Worm (Caenorhabditis elegans): ENCODE measurements around the gene fbxa-182.

Gene fbxa-182

DNA sequence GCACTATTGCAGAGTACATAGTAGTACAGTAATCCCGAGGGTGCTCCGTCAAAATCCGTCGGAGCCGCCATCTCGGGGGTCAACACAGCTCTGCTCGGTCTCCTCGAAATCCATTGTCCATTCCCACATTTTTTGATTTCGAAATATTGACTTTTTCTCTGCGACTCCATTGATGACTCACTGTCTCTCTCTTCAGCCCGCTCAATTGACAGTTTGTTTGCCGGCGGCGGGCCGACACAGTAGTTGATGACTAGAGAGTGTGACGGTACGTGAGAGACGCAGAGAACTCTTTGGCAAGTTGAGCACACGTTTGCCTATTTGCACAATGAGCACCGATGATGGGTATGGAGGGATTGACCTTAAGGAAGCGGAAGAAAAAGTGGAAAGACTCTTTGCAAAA lies 42.3 kb upstream of the fbxa-182 start (continued):
- TF ChIP-seq sdz-12 (GFP tag; optimal IDR thresholded peaks at IDR 0.05) (no peak), mdt-29 (GFP tag; IDR thresholded peaks at IDR 0.05) (no peak), mep-1 (tag; optimal IDR thresholded peaks at IDR 0.05) (peak; percentile 52), lin-1 (GFP tag; IDR thresholded peaks at IDR 0.05) (peak; percentile 66; the same call in 1 of the 2 replicates)

DNA sequence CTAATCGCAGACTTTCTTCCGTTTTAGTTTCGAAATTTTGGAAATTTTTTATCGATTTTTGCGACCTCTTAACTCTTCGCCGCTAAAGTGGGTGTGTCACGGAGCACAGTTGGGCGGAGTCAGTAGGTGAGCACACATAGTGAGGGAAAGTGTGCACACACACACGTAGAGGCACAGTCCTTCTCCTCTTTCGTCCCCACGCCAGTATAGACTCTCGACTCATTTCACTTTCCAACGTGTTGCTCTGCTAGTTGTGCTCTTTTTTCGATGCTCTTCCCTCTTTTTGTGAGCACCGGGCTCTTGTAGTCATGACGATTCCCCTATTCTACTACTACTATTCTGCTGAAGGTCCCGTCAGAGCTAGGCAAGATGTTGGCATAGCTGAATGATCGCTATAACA lies 39.9 kb upstream of the fbxa-182 start:
- peak; percentile 31 for TF ChIP-seq hlh-11 (tag; optimal IDR thresholded peaks at IDR 0.05)
- peak; percentile 32 for TF ChIP-seq mep-1 (tag; optimal IDR thresholded peaks at IDR 0.05)
- peak; percentile 69 for TF ChIP-seq nhr-28 (tag; optimal IDR thresholded peaks at IDR 0.05)
- TF ChIP-seq nhr-102 (tag; optimal IDR thresholded peaks at IDR 0.05): no peak
- no peak for TF ChIP-seq F37D6.2 (tag; optimal IDR thresholded peaks at IDR 0.05)
- TF ChIP-seq nhr-77 (tag; optimal IDR thresholded peaks at IDR 0.05): no peak
- TF ChIP-seq zip-11 (GFP tag; IDR thresholded peaks at IDR 0.05): no peak
- peak; percentile 32 for TF ChIP-seq pqm-1 (tag; optimal IDR thresholded peaks at IDR 0.05)
- TF ChIP-seq lsy-2 (tag; optimal IDR thresholded peaks at IDR 0.05): peak in 1 of 2 experiments; percentile 5
- peak; percentile 27 for TF ChIP-seq ama-1 (optimal IDR thresholded peaks at IDR 0.05)
- TF ChIP-seq set-16 (GFP tag; IDR thresholded peaks at IDR 0.05): no peak
- TF ChIP-seq Y75B8A.6 (GFP tag; IDR thresholded peaks at IDR 0.05): 0 out of 2 replicates have a peak, but pooled peaks have one; percentile 49
- TF ChIP-seq dve-1 (tag; optimal IDR thresholded peaks at IDR 0.05; ENCODE audit: insufficient read depth): peak; percentile 32
- peak; percentile 31 for TF ChIP-seq mxl-3 (GFP tag; optimal IDR thresholded peaks at IDR 0.05)
- TF ChIP-seq lin-29 (GFP tag; IDR thresholded peaks at IDR 0.05): no peak
- peak; percentile 6 for TF ChIP-seq hlh-30 (tag; optimal IDR thresholded peaks at IDR 0.05; ENCODE audit: insufficient read depth)
- no peak for TF ChIP-seq daf-16 (GFP tag; optimal IDR thresholded peaks at IDR 0.05)
- TF ChIP-seq daf-16 (tag; optimal IDR thresholded peaks at IDR 0.05): peak; percentile 26
- TF ChIP-seq dmd-6 (GFP tag; IDR thresholded peaks at IDR 0.05): peak; percentile 21; the same call in 1 of the 2 replicates
- no peak for TF ChIP-seq arid-1 (GFP tag; conservative IDR thresholded peaks at IDR 0.05)

DNA sequence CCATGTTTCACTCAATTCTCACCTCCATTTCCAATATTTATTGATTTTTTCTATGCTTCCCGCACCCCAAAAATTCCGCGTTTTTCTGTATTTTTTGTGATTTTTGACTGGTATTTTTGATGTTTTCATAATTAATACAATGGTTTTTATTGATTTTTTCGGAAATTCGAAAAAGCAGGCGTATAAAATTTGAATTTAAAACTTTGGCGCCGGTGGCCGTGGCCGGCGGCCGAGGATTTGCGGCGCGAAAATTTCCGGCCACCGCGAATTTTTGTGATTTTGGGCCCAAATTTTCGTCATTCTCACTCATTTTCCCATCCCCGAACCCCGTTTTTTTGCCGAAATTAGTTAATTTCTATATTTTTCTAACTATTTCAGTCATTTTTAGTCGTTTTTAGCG lies 38.4 kb upstream of the fbxa-182 start:
- no peak for TF ChIP-seq lin-29 (GFP tag; IDR thresholded peaks at IDR 0.05)
- TF ChIP-seq zfp-3 (GFP tag; conservative IDR thresholded peaks at IDR 0.05): peak; percentile 48; the same call in 1 of the 2 replicates
- no peak for TF ChIP-seq mep-1 (tag; optimal IDR thresholded peaks at IDR 0.05)
- TF ChIP-seq nhr-77 (tag; optimal IDR thresholded peaks at IDR 0.05): no peak
- TF ChIP-seq nhr-237 (tag; optimal IDR thresholded peaks at IDR 0.05): no peak
- no peak for TF ChIP-seq fkh-10 (GFP tag; optimal IDR thresholded peaks at IDR 0.05)
- 0 out of 2 replicates have a peak, but pooled peaks have one; percentile 25 for TF ChIP-seq vab-7 (GFP tag; IDR thresholded peaks at IDR 0.05)
- no peak for TF ChIP-seq spr-1 (tag; optimal IDR thresholded peaks at IDR 0.05)
- no peak for TF ChIP-seq dmd-8 (GFP tag; IDR thresholded peaks at IDR 0.05)
- no peak for TF ChIP-seq Y5F2A.4 (GFP tag; optimal IDR thresholded peaks at IDR 0.05)
- no peak for TF ChIP-seq nhr-41 (GFP tag; IDR thresholded peaks at IDR 0.05)
- TF ChIP-seq lin-15B (tag; optimal IDR thresholded peaks at IDR 0.05): no peak
- TF ChIP-seq lin-38 (GFP tag; IDR thresholded peaks at IDR 0.05): peak; percentile 82
- TF ChIP-seq mdt-29 (GFP tag; IDR thresholded peaks at IDR 0.05): 0 out of 2 replicates have a peak, but pooled peaks have one; percentile 18
- peak; percentile 73; the same call in 1 of the 2 replicates for TF ChIP-seq dmd-9 (GFP tag; IDR thresholded peaks at IDR 0.05)
- TF ChIP-seq mes-2 (tag; optimal IDR thresholded peaks at IDR 0.05; ENCODE audit: poor library complexity, severe bottlenecking): peak; percentile 93
- TF ChIP-seq dmd-6 (GFP tag; IDR thresholded peaks at IDR 0.05): peak; percentile 47
- TF ChIP-seq dve-1 (tag; optimal IDR thresholded peaks at IDR 0.05; ENCODE audit: insufficient read depth): peak; percentile 1
- peak; percentile 66 for TF ChIP-seq aha-1 (tag)
- TF ChIP-seq lim-7 (GFP tag; IDR thresholded peaks at IDR 0.05): no peak
- TF ChIP-seq dpl-1 (GFP tag; optimal IDR thresholded peaks at IDR 0.05): peak; percentile 88
- no peak for TF ChIP-seq ceh-82 (tag; optimal IDR thresholded peaks at IDR 0.05)
- no peak for TF ChIP-seq zfp-2 (tag; optimal IDR thresholded peaks at IDR 0.05)
- no peak for TF ChIP-seq ceh-62 (tag; optimal IDR thresholded peaks at IDR 0.05)
- TF ChIP-seq Y105C5A.15 (GFP tag; IDR thresholded peaks at IDR 0.05): no peak
- no peak for TF ChIP-seq skn-1 (tag; optimal IDR thresholded peaks at IDR 0.05)
- no peak for TF ChIP-seq ztf-11 (tag; optimal IDR thresholded peaks at IDR 0.05)
- TF ChIP-seq tag-97 (GFP tag; IDR thresholded peaks at IDR 0.05): no peak
- no peak for TF ChIP-seq aly-2 (tag; optimal IDR thresholded peaks at IDR 0.05)
- TF ChIP-seq spr-3 (GFP tag; optimal IDR thresholded peaks at IDR 0.05): no peak
- no peak for TF ChIP-seq unc-39 (tag; optimal IDR thresholded peaks at IDR 0.05)
